Fruit fly (Drosophila melanogaster): ENCODE data around the gene CG3061.

Gene CG3061

DNA sequence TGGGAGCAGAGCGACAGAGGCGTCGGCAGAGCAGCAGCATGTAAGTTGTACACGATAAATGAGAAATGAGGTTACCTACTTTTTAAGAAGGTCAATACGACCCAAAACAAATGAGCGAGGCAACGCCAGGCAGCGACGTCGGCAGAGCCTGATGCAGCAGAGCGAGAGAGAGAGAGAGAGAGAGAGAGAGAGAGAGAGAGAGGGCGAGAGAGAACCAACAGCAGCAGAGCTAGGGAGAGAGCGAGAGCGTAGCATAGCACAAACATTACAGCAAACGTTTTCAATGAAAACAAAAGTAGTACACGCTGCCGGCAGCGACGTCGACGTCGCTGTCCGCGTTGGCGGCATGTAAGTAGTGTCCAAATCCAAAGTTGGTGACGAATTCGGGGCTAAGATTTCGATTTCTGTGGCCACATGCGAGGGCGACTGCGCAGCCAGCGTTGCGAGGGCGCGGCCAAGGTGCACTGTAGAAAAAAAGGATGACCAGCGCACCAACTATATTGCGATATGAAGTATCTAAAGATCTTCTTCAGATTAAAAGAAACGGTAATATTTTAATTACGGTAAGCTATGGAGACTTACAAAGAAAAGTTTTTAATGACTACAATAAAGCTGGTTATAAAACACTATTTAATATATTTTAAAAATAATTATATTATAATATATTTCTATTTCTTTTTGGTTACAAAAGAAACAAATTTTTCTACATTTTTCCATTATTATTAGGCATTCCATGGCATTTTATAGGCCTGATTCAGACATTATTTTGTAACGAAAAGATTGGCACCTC, 14.3 kb upstream of the CG3061 start (continued):
- TF ChIP-seq CG2120 (GFP tag; optimal IDR thresholded peaks at IDR 0.05) (peak; percentile 49), CG15073 (GFP tag; optimal IDR thresholded peaks at IDR 0.05) (peak; percentile 17), jumu (GFP tag; optimal IDR thresholded peaks at IDR 0.05) (no peak), CG4404 (GFP tag; IDR thresholded peaks at IDR 0.05) (no peak), onecut (GFP tag; IDR thresholded peaks at IDR 0.05) (peak; percentile 70), mirr (GFP tag; optimal IDR thresholded peaks at IDR 0.05) (peak; percentile 71), ci (GFP tag; IDR thresholded peaks at IDR 0.05) (peak; percentile 71), ara (GFP tag; IDR thresholded peaks at IDR 0.05) (peak; percentile 39), ab (GFP tag; optimal IDR thresholded peaks at IDR 0.05) (peak; percentile 46), CG14965 (GFP tag; optimal IDR thresholded peaks at IDR 0.05; ENCODE audit: borderline replicate concordance) (peak; percentile 2), CG32767 (GFP tag; IDR thresholded peaks at IDR 0.05) (peak; percentile 83), CG18011 (GFP tag; optimal IDR thresholded peaks at IDR 0.05) (peak; percentile 33), CG42726 (GFP tag; IDR thresholded peaks at IDR 0.05; ENCODE audit: partially characterized antibody) (no peak), Nf-YB (GFP tag; optimal IDR thresholded peaks at IDR 0.05) (peak; percentile 67), Stat92E (GFP tag; optimal IDR thresholded peaks at IDR 0.05) (peak in 1 of 3 experiments; percentile 72), cg (GFP tag; optimal IDR thresholded peaks at IDR 0.05) (peak; percentile 69), sd (tag; optimal IDR thresholded peaks at IDR 0.05) (peak; percentile 90), CG30403 (GFP tag; optimal IDR thresholded peaks at IDR 0.05) (peak; percentile 81), CG13775 (GFP tag; optimal IDR thresholded peaks at IDR 0.05) (peak; percentile 83), CG8765 (GFP tag; IDR thresholded peaks at IDR 0.05) (no peak), sc (optimal IDR thresholded peaks at IDR 0.05) (no peak), sc (GFP tag; optimal IDR thresholded peaks at IDR 0.05) (peak; percentile 68), tna (GFP tag; IDR thresholded peaks at IDR 0.05; ENCODE audit: partially characterized antibody) (peak; percentile 52; the same call in 1 of the 2 replicates), Asciz (GFP tag; optimal IDR thresholded peaks at IDR 0.05) (peak; percentile 92), fru (optimal IDR thresholded peaks at IDR 0.05) (no peak), dimm (GFP tag; IDR thresholded peaks at IDR 0.05) (no peak), CG18476 (GFP tag; optimal IDR thresholded peaks at IDR 0.05) (peak; percentile 70), CG18262 (tag; optimal IDR thresholded peaks at IDR 0.05) (peak; percentile 89), CG14050 (GFP tag; IDR thresholded peaks at IDR 0.05) (peak; percentile 81), HLHmδ (GFP tag; optimal IDR thresholded peaks at IDR 0.05) (no peak), NC2β (GFP tag; optimal IDR thresholded peaks at IDR 0.05) (peak; percentile 18), fd64A (GFP tag; optimal IDR thresholded peaks at IDR 0.05) (peak; percentile 37), tx (GFP tag; optimal IDR thresholded peaks at IDR 0.05) (no peak), Xbp1 (GFP tag; optimal IDR thresholded peaks at IDR 0.05) (peak; percentile 89), dm (GFP tag; optimal IDR thresholded peaks at IDR 0.05) (peak; percentile 14), pb (GFP tag; optimal IDR thresholded peaks at IDR 0.05) (peak; percentile 0), lmd (GFP tag; IDR thresholded peaks at IDR 0.05) (peak; percentile 88), Six4 (GFP tag; optimal IDR thresholded peaks at IDR 0.05) (peak; percentile 63), cad (GFP tag; optimal IDR thresholded peaks at IDR 0.05) (no peak), CG11247 (GFP tag; IDR thresholded peaks at IDR 0.05) (0 out of 2 replicates have a peak, but pooled peaks have one; percentile 39), chm (GFP tag; IDR thresholded peaks at IDR 0.05) (0 out of 2 replicates have a peak, but pooled peaks have one; percentile 44), otp (GFP tag; IDR thresholded peaks at IDR 0.05) (0 out of 3 replicates have a peak, but pooled peaks have one; percentile 29), gem (tag; optimal IDR thresholded peaks at IDR 0.05) (peak; percentile 95), CG10565 (GFP tag; optimal IDR thresholded peaks at IDR 0.05) (peak; percentile 22), CG3838 (GFP tag; optimal IDR thresholded peaks at IDR 0.05) (no peak), Hey (tag; optimal IDR thresholded peaks at IDR 0.05) (peak; percentile 6), CG17328 (GFP tag; IDR thresholded peaks at IDR 0.05) (peak; percentile 74), YL-1 (GFP tag; optimal IDR thresholded peaks at IDR 0.05) (peak; percentile 20), NC2α (GFP tag; optimal IDR thresholded peaks at IDR 0.05) (peak; percentile 15), slp2 (GFP tag; optimal IDR thresholded peaks at IDR 0.05) (no peak)
